Fruit fly (Drosophila melanogaster) whole organism, embryonic: ENCODE data around the gene Sap30.

Experiments used
- Ada2b ChIP-seq: fragments of 200-800 bp; sonication (Bioruptor generic); IDR thresholded peaks from 2 replicates; pipeline ENCODE4 v1.3.6; 2022; ENCODE audit warnings: missing biosample characterization, missing genetic modification characterization
- Awh ChIP-seq: fragments of 200-800 bp; sonication (Bioruptor generic); IDR thresholded peaks from 2 replicates; pipeline ENCODE4, ENCODE4 v1.3.6; 2022; ENCODE audit warnings: missing biosample characterization, missing genetic modification characterization
- C15 ChIP-seq: fragments of 200-800 bp; sonication (Bioruptor generic); IDR thresholded peaks from 3 replicates; pipeline ENCODE4 v1.3.6; 2022; ENCODE audit warnings: missing biosample characterization, missing genetic modification characterization
- CG11398 ChIP-seq: fragments of 200-800 bp; sonication (Bioruptor generic); optimal IDR thresholded peaks from 2 replicates; lab custom pipeline; 2016; ENCODE audit warnings: missing biosample characterization, missing genetic modification characterization
- CG17186 ChIP-seq: fragments of 200-800 bp; sonication (Bioruptor generic); optimal IDR thresholded peaks from 3 replicates; lab custom pipeline; 2017; ENCODE audit warnings: missing biosample characterization, missing genetic modification reagents, missing genetic modification characterization
- CG17328 ChIP-seq: fragments of 200-800 bp; sonication (Bioruptor generic); IDR thresholded peaks from 2 replicates; pipeline ENCODE4 v1.3.6; 2022; ENCODE audit warnings: missing biosample characterization, missing genetic modification characterization
- CG18764 ChIP-seq: fragments of 200-800 bp; sonication (Bioruptor generic); optimal IDR thresholded peaks from 3 replicates; lab custom pipeline; 2016; ENCODE audit warnings: missing biosample characterization, missing genetic modification characterization
- CG2129 ChIP-seq: fragments of 200-800 bp; sonication (Bioruptor generic); IDR thresholded peaks from 2 replicates; pipeline ENCODE4 v1.3.6; 2022; ENCODE audit warnings: missing biosample characterization, missing genetic modification characterization; ENCODE audit not compliant: partially characterized antibody
- CG2712 ChIP-seq: fragments of 200-800 bp; optimal IDR thresholded peaks from 3 replicates; lab custom pipeline; 2019; ENCODE audit warnings: missing biosample characterization, mild to moderate bottlenecking, missing genetic modification characterization, moderate library complexity
- CG2889 ChIP-seq: fragments of 200-800 bp; sonication (Bioruptor generic); IDR thresholded peaks from 3 replicates; pipeline ENCODE4 v1.3.6; 2022; ENCODE audit warnings: missing biosample characterization, missing genetic modification characterization
- CG31224 ChIP-seq: fragments of 200-800 bp; sonication (Bioruptor generic); IDR thresholded peaks from 2 replicates; pipeline ENCODE4 v1.3.6; 2022; ENCODE audit warnings: missing biosample characterization, missing genetic modification characterization
- CG31388 ChIP-seq: fragments of 200-800 bp; sonication (Bioruptor generic); optimal IDR thresholded peaks from 2 replicates; lab custom pipeline; 2016; ENCODE audit warnings: missing biosample characterization, missing genetic modification characterization
- CG4404 ChIP-seq: fragments of 200-800 bp; sonication (Bioruptor generic); IDR thresholded peaks from 2 replicates; pipeline ENCODE4 v1.3.6; 2022; ENCODE audit warnings: missing biosample characterization, missing genetic modification characterization
- CG5953 ChIP-seq: fragments of 200-800 bp; sonication (Bioruptor generic); IDR thresholded peaks from 2 replicates; pipeline ENCODE4 v1.3.6; 2022; ENCODE audit warnings: missing biosample characterization, missing genetic modification characterization
- CG7556 ChIP-seq: fragments of 200-800 bp; sonication (Bioruptor generic); optimal IDR thresholded peaks from 2 replicates; lab custom pipeline; 2017; ENCODE audit warnings: missing biosample characterization, mild to moderate bottlenecking, missing genetic modification characterization
- CG8281 ChIP-seq: fragments of 200-800 bp; sonication (Bioruptor generic); optimal IDR thresholded peaks from 2 replicates; lab custom pipeline; 2018; ENCODE audit warnings: missing biosample characterization, mild to moderate bottlenecking, missing genetic modification characterization, moderate library complexity
- CG8944 ChIP-seq: fragments of 200-800 bp; sonication (Bioruptor generic); optimal IDR thresholded peaks from 3 replicates; lab custom pipeline; 2016; ENCODE audit warnings: missing biosample characterization, missing genetic modification characterization
- Chrac-16 ChIP-seq: fragments of 200-800 bp; sonication (Bioruptor generic); optimal IDR thresholded peaks from 3 replicates; lab custom pipeline; 2016; ENCODE audit warnings: missing biosample characterization, missing genetic modification characterization
- D ChIP-seq, 2 experiments: fragments of 200-800 bp in 1 of 2; fragments of >200 bp in 1 of 2; sonication (Bioruptor generic) in 1 of 2; optimal IDR thresholded peaks; 2 replicates in 1 of 2; 3 replicates in 1 of 2; lab custom pipeline; 2017; ENCODE audit warnings: mild to moderate bottlenecking in 1 of 2, missing biosample characterization in 1 of 2, missing genetic modification characterization in 1 of 2, missing genetic modification reagents in 1 of 2
- Fer1 ChIP-seq: fragments of 200-800 bp; sonication (Bioruptor generic); optimal IDR thresholded peaks from 2 replicates; lab custom pipeline; 2017; ENCODE audit warnings: missing biosample characterization, mild to moderate bottlenecking, missing genetic modification characterization
- Gug ChIP-seq: fragments of 200-800 bp; sonication (Bioruptor generic); IDR thresholded peaks from 4 replicates; pipeline ENCODE4 v1.3.6; 2022; ENCODE audit warnings: missing biosample characterization, missing genetic modification characterization
- H2.0 ChIP-seq: fragments of 200-800 bp; sonication (Bioruptor generic); IDR thresholded peaks from 2 replicates; pipeline ENCODE4 v1.3.6; 2022; ENCODE audit warnings: missing biosample characterization, missing genetic modification characterization
- HHEX ChIP-seq: fragments of 200-800 bp; sonication (Bioruptor generic); optimal IDR thresholded peaks from 3 replicates; lab custom pipeline; 2017; ENCODE audit warnings: missing biosample characterization, mild to moderate bottlenecking, missing genetic modification characterization, missing genetic modification reagents
- Hand ChIP-seq: fragments of 200-800 bp; sonication (Bioruptor generic); optimal IDR thresholded peaks from 2 replicates; lab custom pipeline; 2017; ENCODE audit warnings: mild to moderate bottlenecking, missing biosample characterization, missing genetic modification reagents, missing genetic modification characterization
- Hmr ChIP-seq: fragments of 200-800 bp; sonication (Bioruptor generic); optimal IDR thresholded peaks from 3 replicates; lab custom pipeline; 2017; ENCODE audit warnings: mild to moderate bottlenecking, missing biosample characterization, missing genetic modification reagents, missing genetic modification characterization
- MESR4 ChIP-seq: fragments of 200-800 bp; sonication (Bioruptor generic); optimal IDR thresholded peaks from 2 replicates; lab custom pipeline; 2018; ENCODE audit warnings: missing biosample characterization, mild to moderate bottlenecking, missing genetic modification characterization, moderate library complexity
- Nf-YB ChIP-seq: fragments of 200-800 bp; sonication (Bioruptor generic); optimal IDR thresholded peaks from 3 replicates; lab custom pipeline; 2019; ENCODE audit warnings: missing biosample characterization, mild to moderate bottlenecking, missing genetic modification characterization, moderate library complexity
- Taf1 ChIP-seq: fragments of 200-800 bp; sonication (Bioruptor generic); IDR thresholded peaks from 2 replicates; pipeline ENCODE4 v1.3.6; 2022; ENCODE audit warnings: missing biosample characterization, missing genetic modification characterization
- az2 ChIP-seq: fragments of 200-800 bp; sonication (Bioruptor generic); optimal IDR thresholded peaks from 3 replicates; lab custom pipeline; 2016; ENCODE audit warnings: missing biosample characterization, missing genetic modification characterization
- cas ChIP-seq: fragments of 200-800 bp; sonication (Bioruptor generic); IDR thresholded peaks from 2 replicates; pipeline ENCODE4 v1.3.6; 2022; ENCODE audit warnings: missing biosample characterization, missing genetic modification characterization
- chn ChIP-seq: fragments of 200-800 bp; sonication (Bioruptor generic); optimal IDR thresholded peaks from 2 replicates; lab custom pipeline; 2016; ENCODE audit warnings: missing biosample characterization, missing genetic modification characterization
- croc ChIP-seq: fragments of 200-800 bp; sonication (Bioruptor generic); conservative IDR thresholded peaks from 3 replicates; pipeline ENCODE4 v1.3.6; 2022; ENCODE audit warnings: missing biosample characterization, missing genetic modification characterization
- dpn ChIP-seq, 2 experiments: fragments of 200-800 bp; sonication (Bioruptor generic); optimal IDR thresholded peaks; 3 replicates each; lab custom pipeline; 2016; ENCODE audit warnings: missing biosample characterization in 2 of 2, missing genetic modification characterization in 2 of 2
- esg ChIP-seq: fragments of 200-800 bp; sonication (Bioruptor generic); conservative IDR thresholded peaks from 2 replicates; pipeline ENCODE4 v1.3.6; 2022; ENCODE audit warnings: missing biosample characterization, missing genetic modification characterization
- ftz-f1 ChIP-seq: fragments of 200-800 bp; sonication (Bioruptor generic); optimal IDR thresholded peaks from 2 replicates; lab custom pipeline; 2016; ENCODE audit warnings: missing biosample characterization, missing genetic modification characterization
- gcm ChIP-seq: fragments of 200-800 bp; sonication (Bioruptor generic); optimal IDR thresholded peaks from 2 replicates; lab custom pipeline; 2019; ENCODE audit warnings: missing biosample characterization, mild to moderate bottlenecking, missing genetic modification characterization, moderate library complexity
- gem ChIP-seq: fragments of 200-800 bp; sonication (Bioruptor generic); optimal IDR thresholded peaks from 2 replicates; lab custom pipeline; 2019; ENCODE audit warnings: missing biosample characterization, mild to moderate bottlenecking, missing genetic modification characterization, moderate library complexity
- hbn ChIP-seq: fragments of 200-800 bp; sonication (Bioruptor generic); IDR thresholded peaks from 2 replicates; pipeline ENCODE4 v1.3.6; 2022; ENCODE audit warnings: missing biosample characterization, missing genetic modification characterization; ENCODE audit not compliant: partially characterized antibody
- kni ChIP-seq: fragments of 200-800 bp; sonication (Bioruptor generic); optimal IDR thresholded peaks from 3 replicates; lab custom pipeline; 2017; ENCODE audit warnings: mild to moderate bottlenecking, missing biosample characterization, missing genetic modification reagents, missing genetic modification characterization
- nerfin-2 ChIP-seq: fragments of 200-800 bp; sonication (Bioruptor generic); IDR thresholded peaks from 2 replicates; pipeline ENCODE4 v1.3.6; 2022; ENCODE audit warnings: missing biosample characterization, missing genetic modification characterization; ENCODE audit not compliant: partially characterized antibody
- pum ChIP-seq: fragments of 200-800 bp; sonication (Bioruptor generic); optimal IDR thresholded peaks from 2 replicates; lab custom pipeline; 2016; ENCODE audit warnings: missing biosample characterization, missing genetic modification characterization
- repo ChIP-seq: fragments of 200-800 bp; sonication (Bioruptor generic); optimal IDR thresholded peaks from 2 replicates; lab custom pipeline; 2016; ENCODE audit warnings: missing biosample characterization, missing genetic modification characterization
- run ChIP-seq: fragments of 200-800 bp; sonication (Bioruptor generic); optimal IDR thresholded peaks from 3 replicates; lab custom pipeline; 2018; ENCODE audit warnings: missing biosample characterization, mild to moderate bottlenecking, missing genetic modification characterization
- schlank ChIP-seq: fragments of 200-800 bp; sonication (Bioruptor generic); optimal IDR thresholded peaks from 2 replicates; lab custom pipeline; 2018; ENCODE audit warnings: missing biosample characterization, mild to moderate bottlenecking, missing genetic modification characterization
- sens-2 ChIP-seq: fragments of 200-800 bp; sonication (Bioruptor generic); IDR thresholded peaks from 2 replicates; pipeline ENCODE4 v1.3.6; 2022; ENCODE audit warnings: missing biosample characterization, missing genetic modification characterization
- sob ChIP-seq: fragments of 200-800 bp; sonication (Bioruptor generic); IDR thresholded peaks from 2 replicates; pipeline ENCODE4 v1.3.6; 2022; ENCODE audit warnings: missing biosample characterization, missing genetic modification characterization
- tll ChIP-seq, 2 experiments: fragments of 200-800 bp in 1 of 2; fragments of >200 bp in 1 of 2; sonication (Bioruptor generic) in 1 of 2; optimal IDR thresholded peaks; 2 replicates each; lab custom pipeline; 2017 to 2019; ENCODE audit warnings: missing biosample characterization in 2 of 2, missing genetic modification characterization in 2 of 2, mild to moderate bottlenecking in 1 of 2, moderate library complexity in 1 of 2
- unpg ChIP-seq: fragments of 200-800 bp; sonication (Bioruptor generic); optimal IDR thresholded peaks from 3 replicates; lab custom pipeline; 2018; ENCODE audit warnings: missing biosample characterization, mild to moderate bottlenecking, missing genetic modification characterization, moderate library complexity
- usp ChIP-seq: fragments of >200 bp; optimal IDR thresholded peaks from 2 replicates; lab custom pipeline; 2017; ENCODE audit warnings: missing biosample characterization, missing genetic modification characterization

Gene Sap30

dm6 chrX:16811213-16811749 lies 24.2 kb downstream of the Sap30 start, which contains the start of gene CG4829 (continued):
- TF ChIP-seq unpg (GFP tag; lab: Kevin White, UChicago) (peak; percentile 92), kni (GFP tag; lab: Kevin White, UChicago) (peak; percentile 25), schlank (peak; percentile 74), nerfin-2 (GFP tag; lab: Robert Waterston, UW) (no peak), gem (tag; lab: Kevin White, UChicago) (peak; percentile 91), Fer1 (GFP tag; lab: Kevin White, UChicago) (peak; percentile 89), cas (GFP tag; lab: Robert Waterston, UW) (0 out of 2 replicates have a peak, but pooled peaks have one; percentile 25), Gug (GFP tag; lab: Robert Waterston, UW) (peak; percentile 80), Ada2b (GFP tag; lab: Robert Waterston, UW) (peak; percentile 89), croc (GFP tag; lab: Robert Waterston, UW) (peak; percentile 67), gcm (peak; percentile 82), CG17328 (GFP tag; lab: Robert Waterston, UW) (peak; percentile 88), CG7556 (GFP tag; lab: Kevin White, UChicago) (peak; percentile 81), CG4404 (peak; percentile 43; the same call in 1 of the 2 replicates), Hand (GFP tag; lab: Kevin White, UChicago) (peak; percentile 67), Taf1 (GFP tag; lab: Robert Waterston, UW) (peak; percentile 54), HHEX (GFP tag; lab: Kevin White, UChicago) (peak; percentile 90), D (optimal IDR thresholded peaks at IDR 0.05; lab: Kevin White, UChicago) (no peak), D (GFP tag; optimal IDR thresholded peaks at IDR 0.05; lab: Kevin White, UChicago) (peak; percentile 87), CG17186 (GFP tag; lab: Kevin White, UChicago) (peak; percentile 37), CG2889 (peak; percentile 76; the same call in 2 of the 3 replicates), hbn (no peak), Nf-YB (GFP tag; lab: Kevin White, UChicago) (peak; percentile 62), pum (peak; percentile 83), CG31388 (GFP tag; lab: Kevin White, UChicago) (peak; percentile 44), MESR4 (peak; percentile 10), CG8281 (peak; percentile 70), Hmr (GFP tag; lab: Kevin White, UChicago) (peak; percentile 83), CG31224 (GFP tag; lab: Robert Waterston, UW) (peak; percentile 83), sob (peak; percentile 89), CG5953 (GFP tag; lab: Robert Waterston, UW) (peak; percentile 82), az2 (GFP tag; lab: Kevin White, UChicago) (peak; percentile 82), esg (GFP tag; lab: Robert Waterston, UW) (peak; percentile 87), sens-2 (GFP tag; lab: Robert Waterston, UW) (peak; percentile 81), ftz-f1 (GFP tag; lab: Kevin White, UChicago) (no peak), repo (GFP tag; lab: Kevin White, UChicago) (peak; percentile 81), Chrac-16 (peak; percentile 72), usp (GFP tag; lab: Kevin White, UChicago) (no peak), H2.0 (peak; percentile 88), tll (GFP tag; optimal IDR thresholded peaks at IDR 0.05; lab: Kevin White, UChicago) (no peak), C15 (GFP tag; lab: Robert Waterston, UW) (peak; percentile 73; the same call in 1 of the 3 replicates), Awh (GFP tag; lab: Robert Waterston, UW) (peak; percentile 83), CG2712 (tag; lab: Kevin White, UChicago) (peak; percentile 90), CG2129 (GFP tag; lab: Robert Waterston, UW) (no peak), CG8944 (GFP tag; lab: Kevin White, UChicago) (peak; percentile 79), CG11398 (GFP tag; lab: Kevin White, UChicago) (peak; percentile 69), run (tag; lab: Kevin White, UChicago) (peak; percentile 77), chn (GFP tag; lab: Kevin White, UChicago) (peak; percentile 81), CG18764 (GFP tag; lab: Kevin White, UChicago) (peak; percentile 77), dpn (GFP tag; optimal IDR thresholded peaks at IDR 0.05; lab: Kevin White, UChicago) (peak; percentile 88 to 91)
